Worm (Caenorhabditis elegans) whole organism, early embryonic: ENCODE data around the gene C16D9.5.

Experiments used
- ama-1 ChIP-seq: fragments of 150-350 bp; optimal IDR thresholded peaks from 2 replicates; lab custom pipeline; 2014
- ceh-13 ChIP-seq: fragments of 200-800 bp; sonication (Bioruptor generic); optimal IDR thresholded peaks from 2 replicates; lab custom pipeline; 2018; ENCODE audit warnings: mild to moderate bottlenecking, missing genetic modification characterization, missing compliant biosample characterization
- flt-1 ChIP-seq: fragments of 200-800 bp; sonication (Bioruptor generic); IDR thresholded peaks from 2 replicates; pipeline ENCODE4 v1.3.6; 2022; ENCODE audit warnings: missing genetic modification characterization, missing compliant biosample characterization
- hmbx-1 ChIP-seq: sonication (generic microtip); optimal IDR thresholded peaks from 2 replicates; lab custom pipeline; 2016; ENCODE audit warnings: mild to moderate bottlenecking, missing genetic modification characterization, missing compliant biosample characterization
- scrt-1 ChIP-seq: fragments of 200-800 bp; sonication (Bioruptor generic); IDR thresholded peaks from 2 replicates; pipeline ENCODE4 v1.3.6; 2022; ENCODE audit warnings: missing genetic modification characterization, missing compliant biosample characterization
- sea-1 ChIP-seq: fragments of 200-800 bp; sonication (Bioruptor generic); conservative IDR thresholded peaks from 2 replicates; pipeline ENCODE4 v1.3.6; 2022; ENCODE audit warnings: missing genetic modification characterization, missing compliant biosample characterization
- tbx-37 ChIP-seq: fragments of 200-800 bp; sonication (Bioruptor generic); conservative IDR thresholded peaks from 2 replicates; pipeline ENCODE4 v1.3.6; 2022; ENCODE audit warnings: missing genetic modification reagents, missing genetic modification characterization, missing compliant biosample characterization

- TF ChIP-seq sea-1 (GFP tag; lab: Robert Waterston, UW) = no peak
- no peak for TF ChIP-seq scrt-1 (GFP tag; lab: Robert Waterston, UW)
- no peak for TF ChIP-seq tbx-37 (GFP tag; lab: Robert Waterston, UW)
- TF ChIP-seq flt-1 (GFP tag; lab: Robert Waterston, UW) = no peak
- TF ChIP-seq ama-1 (lab: Kevin White, UChicago) = no peak
- TF ChIP-seq hmbx-1 (tag; lab: Kevin White, UChicago) = no peak
- no peak for TF ChIP-seq ceh-13 (GFP tag; lab: Kevin White, UChicago)
Measured at ce11 chrV:8211993-8212392, 33.4 kb downstream of the C16D9.5 start.
